Worm (Caenorhabditis elegans) whole organism, L2 larva: ENCODE results near the gene gcsh-1.

Experiments used
- ama-1 ChIP-seq: fragments of 150-350 bp; optimal IDR thresholded peaks from 2 replicates; lab custom pipeline; 2018; ENCODE audit warnings: inconsistent platforms
- ceh-82 ChIP-seq: fragments of 150-350 bp; optimal IDR thresholded peaks from 2 replicates; lab custom pipeline; 2014; ENCODE audit warnings: missing biosample characterization, missing genetic modification characterization
- fos-1 ChIP-seq: fragments of 150-350 bp; optimal IDR thresholded peaks from 2 replicates; lab custom pipeline; 2014; ENCODE audit warnings: missing biosample characterization, missing genetic modification characterization
- lin-13 ChIP-seq: fragments of 150-350 bp; optimal IDR thresholded peaks from 2 replicates; lab custom pipeline; 2014; ENCODE audit warnings: missing biosample characterization, missing genetic modification reagents, missing genetic modification characterization
- mdl-1 ChIP-seq, 2 experiments: fragments of 150-350 bp in 1 of 2; sonication (generic microtip) in 1 of 2; optimal IDR thresholded peaks; 2 replicates each; lab custom pipeline; 2017; ENCODE audit warnings: missing biosample characterization in 2 of 2, missing genetic modification characterization in 2 of 2
- nhr-10 ChIP-seq: sonication (generic microtip); optimal IDR thresholded peaks from 2 replicates; lab custom pipeline; 2017; ENCODE audit warnings: missing biosample characterization, missing genetic modification characterization
- nhr-11 ChIP-seq: fragments of 150-350 bp; optimal IDR thresholded peaks from 2 replicates; lab custom pipeline; 2014; ENCODE audit warnings: missing biosample characterization, missing genetic modification characterization
- unc-62 ChIP-seq: fragments of 150-350 bp; optimal IDR thresholded peaks from 2 replicates; lab custom pipeline; 2014; ENCODE audit warnings: missing biosample characterization, missing genetic modification reagents, missing genetic modification characterization

DNA sequence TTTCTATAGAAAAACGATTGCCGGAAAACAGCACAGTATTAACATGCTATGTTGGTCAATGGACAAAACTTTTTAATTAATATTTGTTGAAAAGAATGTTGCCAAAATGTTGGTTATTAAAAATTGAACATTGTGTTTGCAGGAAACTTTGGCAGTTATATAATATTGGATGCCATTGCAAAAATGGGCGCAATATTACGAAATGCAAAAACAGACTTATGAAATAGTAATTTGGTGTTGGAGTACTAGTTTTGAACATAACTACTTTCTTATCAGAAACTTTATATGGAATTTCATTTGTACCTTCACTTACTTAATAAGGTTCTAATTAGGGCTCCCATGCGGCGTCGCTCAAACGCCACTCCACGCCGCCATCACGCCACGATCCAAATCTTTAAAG lies 4.5 kb downstream of the gcsh-1 start:
- no peak for TF ChIP-seq ceh-82 (tag; lab: Kevin White, UChicago)
- no peak for TF ChIP-seq nhr-11 (tag; lab: Kevin White, UChicago)
- no peak for TF ChIP-seq lin-13
- TF ChIP-seq mdl-1 (tag; optimal IDR thresholded peaks at IDR 0.05; lab: Kevin White, UChicago) = no peak
- TF ChIP-seq nhr-10 (tag; lab: Kevin White, UChicago) = no peak
- no peak for TF ChIP-seq fos-1 (tag; lab: Kevin White, UChicago)
- TF ChIP-seq ama-1 (lab: Kevin White, UChicago) = no peak
- no peak for TF ChIP-seq unc-62 (GFP tag; lab: Kevin White, UChicago)
